Fruit fly (Drosophila melanogaster): ENCODE measurements around the gene CG14408.

The CG14408 gene

dm6 chrX:14827643-14828042 is 4.2 kb downstream of the CG14408 start:
- TF ChIP-seq Awh (GFP tag; IDR thresholded peaks at IDR 0.05) (no peak), CG10209 (GFP tag; optimal IDR thresholded peaks at IDR 0.05) (no peak), CG1603 (tag; optimal IDR thresholded peaks at IDR 0.05) (no peak), row (GFP tag; IDR thresholded peaks at IDR 0.05) (0 out of 3 replicates have a peak, but pooled peaks have one; percentile 17), zfh1 (GFP tag; IDR thresholded peaks at IDR 0.05) (no peak), zfh2 (GFP tag; optimal IDR thresholded peaks at IDR 0.05) (no peak), CG14050 (GFP tag; IDR thresholded peaks at IDR 0.05) (no peak), CG11723 (GFP tag; optimal IDR thresholded peaks at IDR 0.05) (no peak), Asciz (GFP tag; optimal IDR thresholded peaks at IDR 0.05) (no peak), tll (GFP tag; optimal IDR thresholded peaks at IDR 0.05) (no peak), seq (GFP tag; IDR thresholded peaks at IDR 0.05) (no peak), gro (GFP tag; optimal IDR thresholded peaks at IDR 0.05) (no peak), Ets97D (GFP tag; optimal IDR thresholded peaks at IDR 0.05) (no peak), Aef1 (GFP tag; IDR thresholded peaks at IDR 0.05) (no peak), Hsf (GFP tag; optimal IDR thresholded peaks at IDR 0.05) (no peak), pros (GFP tag; optimal IDR thresholded peaks at IDR 0.05) (no peak), CG11560 (tag; IDR thresholded peaks at IDR 0.05) (no peak), Fer3 (tag; optimal IDR thresholded peaks at IDR 0.05) (no peak), CG4360 (GFP tag; IDR thresholded peaks at IDR 0.05) (peak; percentile 88), sens (GFP tag) (peak; percentile 22), Spps (tag; optimal IDR thresholded peaks at IDR 0.05) (no peak), CG11247 (GFP tag; IDR thresholded peaks at IDR 0.05) (no peak), CG10543 (GFP tag; optimal IDR thresholded peaks at IDR 0.05) (no peak), CG1832 (GFP tag; optimal IDR thresholded peaks at IDR 0.05) (no peak), Xbp1 (GFP tag; optimal IDR thresholded peaks at IDR 0.05) (no peak), Adf1 (GFP tag; IDR thresholded peaks at IDR 0.05) (no peak), CG17186 (GFP tag; optimal IDR thresholded peaks at IDR 0.05) (no peak), Stat92E (GFP tag; optimal IDR thresholded peaks at IDR 0.05) (no peak), Oli (tag; optimal IDR thresholded peaks at IDR 0.05) (no peak), D19A (tag; optimal IDR thresholded peaks at IDR 0.05) (peak; percentile 19), az2 (GFP tag; optimal IDR thresholded peaks at IDR 0.05) (no peak), Mes4 (GFP tag; optimal IDR thresholded peaks at IDR 0.05) (no peak), H2.0 (GFP tag; IDR thresholded peaks at IDR 0.05) (no peak)

- no peak for TF ChIP-seq CG4617 (GFP tag; optimal IDR thresholded peaks at IDR 0.05; ENCODE audit: borderline replicate concordance)
- TF ChIP-seq Bteb2 (GFP tag; optimal IDR thresholded peaks at IDR 0.05): no peak
- TF ChIP-seq inv (GFP tag; IDR thresholded peaks at IDR 0.05; ENCODE audit: partially characterized antibody): peak; percentile 97
- no peak for TF ChIP-seq CG2678 (tag; optimal IDR thresholded peaks at IDR 0.05)
- no peak for TF ChIP-seq pros (GFP tag; optimal IDR thresholded peaks at IDR 0.05)
- TF ChIP-seq CG34422 (GFP tag; IDR thresholded peaks at IDR 0.05): peak; percentile 64; the same call in 1 of the 3 replicates
- TF ChIP-seq CG7963 (GFP tag; IDR thresholded peaks at IDR 0.05; ENCODE audit: partially characterized antibody): peak; percentile 86
- TF ChIP-seq CG12071 (GFP tag; optimal IDR thresholded peaks at IDR 0.05): peak; percentile 39
- TF ChIP-seq al (GFP tag; IDR thresholded peaks at IDR 0.05): 0 out of 2 replicates have a peak, but pooled peaks have one; percentile 9
- no peak for TF ChIP-seq Taf1 (GFP tag; IDR thresholded peaks at IDR 0.05)
- TF ChIP-seq CG8924 (tag; optimal IDR thresholded peaks at IDR 0.05): no peak
- TF ChIP-seq ttk (GFP tag; IDR thresholded peaks at IDR 0.05): no peak
- no peak for TF ChIP-seq ro (GFP tag; IDR thresholded peaks at IDR 0.05)
- TF ChIP-seq wdn (GFP tag; IDR thresholded peaks at IDR 0.05): no peak
- no peak for TF ChIP-seq Hr3 (GFP tag; optimal IDR thresholded peaks at IDR 0.05)
- TF ChIP-seq ken (GFP tag; IDR thresholded peaks at IDR 0.05): no peak
- TF ChIP-seq Ets97D (GFP tag; optimal IDR thresholded peaks at IDR 0.05): peak; percentile 35
- TF ChIP-seq ftz-f1 (GFP tag; optimal IDR thresholded peaks at IDR 0.05): peak; percentile 4
- TF ChIP-seq knrl (GFP tag; IDR thresholded peaks at IDR 0.05; ENCODE audit: partially characterized antibody): peak; percentile 97
- TF ChIP-seq CG34376 (GFP tag; optimal IDR thresholded peaks at IDR 0.05): no peak
Observed at dm6 chrX:14825922-14826617, 5.8 kb downstream of the CG14408 start, which contains the start of gene rut. rut (minus strand) TSS chrX:14826073.

Measured in whole organism, embryonic.